Fruit fly (Drosophila melanogaster) whole organism, embryonic: Measurements from ENCODE around the gene CG4066.

Experiments
- B-H2 ChIP-seq: fragments of 200-800 bp; sonication (Bioruptor generic); optimal IDR thresholded peaks from 2 replicates; lab custom pipeline; 2018; ENCODE audit warnings: missing biosample characterization, mild to moderate bottlenecking, missing genetic modification characterization
- BEAF-32 ChIP-seq: fragments of 200-800 bp; sonication (Bioruptor generic); optimal IDR thresholded peaks from 3 replicates; lab custom pipeline; 2017; ENCODE audit warnings: missing biosample characterization, missing genetic modification characterization, mild to moderate bottlenecking, moderate library complexity, missing genetic modification reagents
- CG10565 ChIP-seq: fragments of 200-800 bp; sonication (Bioruptor generic); optimal IDR thresholded peaks from 3 replicates; lab custom pipeline; 2016; ENCODE audit warnings: missing biosample characterization, mild to moderate bottlenecking, missing genetic modification characterization
- CG12071 ChIP-seq: fragments of 200-800 bp; sonication (Bioruptor generic); optimal IDR thresholded peaks from 3 replicates; lab custom pipeline; 2018; ENCODE audit warnings: missing biosample characterization, mild to moderate bottlenecking, missing genetic modification characterization
- CG12104 ChIP-seq: fragments of 200-800 bp; sonication (Bioruptor generic); optimal IDR thresholded peaks from 3 replicates; lab custom pipeline; 2016; ENCODE audit warnings: missing biosample characterization, missing genetic modification characterization
- CG17328 ChIP-seq: fragments of 200-800 bp; sonication (Bioruptor generic); IDR thresholded peaks from 2 replicates; pipeline ENCODE4 v1.3.6; 2022; ENCODE audit warnings: missing biosample characterization, missing genetic modification characterization
- CG17802 ChIP-seq: fragments of 200-800 bp; sonication (Bioruptor generic); optimal IDR thresholded peaks from 2 replicates; lab custom pipeline; 2018; ENCODE audit warnings: missing biosample characterization, mild to moderate bottlenecking, missing genetic modification characterization, moderate library complexity
- CG17829 ChIP-seq: fragments of 200-800 bp; optimal IDR thresholded peaks from 2 replicates; lab custom pipeline; 2019; ENCODE audit warnings: missing biosample characterization, mild to moderate bottlenecking, missing genetic modification characterization, moderate library complexity
- CG32767 ChIP-seq: fragments of 200-800 bp; sonication (Bioruptor generic); IDR thresholded peaks from 2 replicates; pipeline ENCODE4 v1.3.6; 2022; ENCODE audit warnings: missing biosample characterization, missing genetic modification characterization
- CG3407 ChIP-seq: fragments of 200-800 bp; sonication (Bioruptor generic); optimal IDR thresholded peaks from 2 replicates; lab custom pipeline; 2018; ENCODE audit warnings: missing biosample characterization, mild to moderate bottlenecking, missing genetic modification characterization
- CG4730 ChIP-seq: fragments of 200-800 bp; sonication (Bioruptor generic); IDR thresholded peaks from 2 replicates; pipeline ENCODE4 v1.3.6; 2022; ENCODE audit warnings: missing biosample characterization, missing genetic modification characterization
- CG7963 ChIP-seq: fragments of 200-800 bp; sonication (Bioruptor generic); IDR thresholded peaks from 3 replicates; pipeline ENCODE4 v1.3.6; 2022; ENCODE audit warnings: missing biosample characterization, missing genetic modification characterization; ENCODE audit not compliant: partially characterized antibody
- CG8089 ChIP-seq: fragments of 200-800 bp; sonication (Bioruptor generic); optimal IDR thresholded peaks from 3 replicates; lab custom pipeline; 2016; ENCODE audit warnings: missing biosample characterization, missing genetic modification characterization
- Doc3 ChIP-seq: fragments of 200-800 bp; sonication (Bioruptor generic); IDR thresholded peaks from 3 replicates; pipeline ENCODE4 v1.3.6; 2022; ENCODE audit warnings: missing biosample characterization, missing genetic modification characterization; ENCODE audit not compliant: partially characterized antibody
- Drgx ChIP-seq: fragments of 200-800 bp; sonication (Bioruptor generic); IDR thresholded peaks from 2 replicates; pipeline ENCODE4 v1.3.6; 2022; ENCODE audit warnings: missing biosample characterization, missing genetic modification characterization
- H2.0 ChIP-seq: fragments of 200-800 bp; sonication (Bioruptor generic); IDR thresholded peaks from 2 replicates; pipeline ENCODE4 v1.3.6; 2022; ENCODE audit warnings: missing biosample characterization, missing genetic modification characterization
- Lhr ChIP-seq: fragments of 200-800 bp; sonication (Bioruptor generic); optimal IDR thresholded peaks from 3 replicates; lab custom pipeline; 2017; ENCODE audit warnings: mild to moderate bottlenecking, missing biosample characterization, missing genetic modification reagents, missing genetic modification characterization
- Lim3 ChIP-seq: fragments of 200-800 bp; sonication (Bioruptor generic); IDR thresholded peaks from 2 replicates; pipeline ENCODE4 v1.3.6; 2022; ENCODE audit warnings: missing biosample characterization, missing genetic modification characterization
- NC2β ChIP-seq: fragments of 200-800 bp; sonication (Bioruptor generic); optimal IDR thresholded peaks from 2 replicates; lab custom pipeline; 2016; ENCODE audit warnings: missing biosample characterization, missing genetic modification characterization
- Nf-YC ChIP-seq: fragments of 200-800 bp; optimal IDR thresholded peaks from 3 replicates; lab custom pipeline; 2019; ENCODE audit warnings: missing biosample characterization, mild to moderate bottlenecking, missing genetic modification characterization, moderate library complexity
- Oaz ChIP-seq: fragments of 200-800 bp; sonication (Bioruptor generic); IDR thresholded peaks from 2 replicates; pipeline ENCODE4 v1.3.6; 2022; ENCODE audit warnings: missing biosample characterization, missing genetic modification characterization
- PHDP ChIP-seq: fragments of 200-800 bp; sonication (Bioruptor generic); optimal IDR thresholded peaks from 3 replicates; lab custom pipeline; 2018; ENCODE audit warnings: missing biosample characterization, mild to moderate bottlenecking, missing genetic modification characterization, moderate library complexity
- Side ChIP-seq: fragments of 200-800 bp; sonication (Bioruptor generic); optimal IDR thresholded peaks from 2 replicates; lab custom pipeline; 2016; ENCODE audit warnings: missing biosample characterization, missing genetic modification characterization
- Vsx1 ChIP-seq: fragments of 200-800 bp; sonication (Bioruptor generic); optimal IDR thresholded peaks from 2 replicates; lab custom pipeline; 2017; ENCODE audit warnings: missing biosample characterization, mild to moderate bottlenecking, missing genetic modification characterization, missing genetic modification reagents
- Xrp1 ChIP-seq: fragments of 200-800 bp; sonication (Bioruptor generic); IDR thresholded peaks from 2 replicates; pipeline ENCODE4 v1.3.6; 2022; ENCODE audit warnings: missing biosample characterization, missing genetic modification characterization
- bcd ChIP-seq: fragments of 200-800 bp; sonication (Bioruptor generic); optimal IDR thresholded peaks from 2 replicates; lab custom pipeline; 2017; ENCODE audit warnings: missing biosample characterization, mild to moderate bottlenecking, missing genetic modification characterization
- bigmax ChIP-seq: fragments of 200-800 bp; sonication (Bioruptor generic); optimal IDR thresholded peaks from 2 replicates; lab custom pipeline; 2018; ENCODE audit warnings: missing biosample characterization, mild to moderate bottlenecking, missing genetic modification characterization
- bsh ChIP-seq, 2 experiments: fragments of 200-800 bp; sonication (Bioruptor generic); optimal IDR thresholded peaks; 2 replicates each; lab custom pipeline; 2017 to 2018; ENCODE audit warnings: mild to moderate bottlenecking in 2 of 2, missing biosample characterization in 2 of 2, missing genetic modification characterization in 2 of 2, moderate library complexity in 1 of 2
- cato ChIP-seq: fragments of 200-800 bp; sonication (Bioruptor generic); optimal IDR thresholded peaks from 2 replicates; lab custom pipeline; 2016; ENCODE audit warnings: missing biosample characterization, missing genetic modification characterization, borderline replicate concordance
- ci ChIP-seq: fragments of 200-800 bp; sonication (Bioruptor generic); IDR thresholded peaks from 3 replicates; pipeline ENCODE4 v1.3.6; 2022; ENCODE audit warnings: missing biosample characterization, missing genetic modification characterization
- gem ChIP-seq: fragments of 200-800 bp; sonication (Bioruptor generic); optimal IDR thresholded peaks from 2 replicates; lab custom pipeline; 2019; ENCODE audit warnings: missing biosample characterization, mild to moderate bottlenecking, missing genetic modification characterization, moderate library complexity
- gsb ChIP-seq: fragments of 200-800 bp; sonication (Bioruptor generic); IDR thresholded peaks from 2 replicates; pipeline ENCODE4 v1.3.6; 2022; ENCODE audit warnings: missing biosample characterization, missing genetic modification characterization
- hth ChIP-seq: fragments of >200 bp; optimal IDR thresholded peaks from 2 replicates; lab custom pipeline; 2017; ENCODE audit warnings: inconsistent platforms
- jing ChIP-seq: fragments of 200-800 bp; sonication (Bioruptor generic); optimal IDR thresholded peaks from 2 replicates; lab custom pipeline; 2018; ENCODE audit warnings: missing biosample characterization, mild to moderate bottlenecking, missing genetic modification characterization
- jumu ChIP-seq: fragments of 200-800 bp; sonication (Bioruptor generic); optimal IDR thresholded peaks from 3 replicates; lab custom pipeline; 2016; ENCODE audit warnings: missing biosample characterization, missing genetic modification characterization
- ken ChIP-seq: fragments of 200-800 bp; sonication (Bioruptor generic); IDR thresholded peaks from 3 replicates; pipeline ENCODE4 v1.3.6; 2022; ENCODE audit warnings: missing biosample characterization, missing genetic modification characterization
- kni ChIP-seq: fragments of 200-800 bp; sonication (Bioruptor generic); optimal IDR thresholded peaks from 3 replicates; lab custom pipeline; 2017; ENCODE audit warnings: mild to moderate bottlenecking, missing biosample characterization, missing genetic modification reagents, missing genetic modification characterization
- lbe ChIP-seq: fragments of 200-800 bp; sonication (Bioruptor generic); optimal IDR thresholded peaks from 2 replicates; lab custom pipeline; 2016; ENCODE audit warnings: missing biosample characterization, mild to moderate bottlenecking, missing genetic modification characterization
- org-1 ChIP-seq: fragments of 200-800 bp; sonication (Bioruptor generic); optimal IDR thresholded peaks from 2 replicates; lab custom pipeline; 2017; ENCODE audit warnings: missing biosample characterization, missing genetic modification characterization
- pho ChIP-seq: fragments of 200-800 bp; sonication (Bioruptor generic); optimal IDR thresholded peaks from 2 replicates; lab custom pipeline; 2016; ENCODE audit warnings: missing biosample characterization, missing genetic modification characterization
- schlank ChIP-seq: fragments of 200-800 bp; sonication (Bioruptor generic); optimal IDR thresholded peaks from 2 replicates; lab custom pipeline; 2018; ENCODE audit warnings: missing biosample characterization, mild to moderate bottlenecking, missing genetic modification characterization
- sens ChIP-seq: fragments of 200-800 bp; sonication (Bioruptor generic); peaks from one replicate; lab custom pipeline; 2016; ENCODE audit warnings: missing biosample characterization, missing genetic modification characterization
- ssp ChIP-seq: fragments of 200-800 bp; sonication (Bioruptor generic); IDR thresholded peaks from 2 replicates; pipeline ENCODE4 v1.3.6; 2022; ENCODE audit warnings: missing biosample characterization, missing genetic modification characterization
- unc-4 ChIP-seq: fragments of 200-800 bp; sonication (Bioruptor generic); IDR thresholded peaks from 2 replicates; pipeline ENCODE4 v1.3.6; 2022; ENCODE audit warnings: missing biosample characterization, missing genetic modification characterization; ENCODE audit not compliant: partially characterized antibody
- z ChIP-seq: fragments of 200-800 bp; sonication (Bioruptor generic); IDR thresholded peaks from 3 replicates; pipeline ENCODE4 v1.3.6; 2022; ENCODE audit warnings: missing biosample characterization, missing genetic modification characterization

Gene CG4066

dm6 chr3R:12297261-12297660 lies 13.9 kb upstream of the CG4066 start:
- TF ChIP-seq bsh (GFP tag; optimal IDR thresholded peaks at IDR 0.05; lab: Kevin White, UChicago), result peak in 1 of 2 experiments; percentile 25
- TF ChIP-seq CG8089, result no peak
- peak; percentile 81 for TF ChIP-seq Drgx (GFP tag; lab: Robert Waterston, UW)
- peak; percentile 56 for TF ChIP-seq sens (GFP tag; lab: Kevin White, UChicago)

dm6 chr3R:12301528-12301927 lies 9.6 kb upstream of the CG4066 start:
- no peak for TF ChIP-seq org-1 (GFP tag; lab: Kevin White, UChicago)

dm6 chr3R:12302915-12303314 lies 8.2 kb upstream of the CG4066 start:
- TF ChIP-seq pho (GFP tag; lab: Kevin White, UChicago) (no peak), ssp (GFP tag; lab: Robert Waterston, UW) (no peak)

dm6 chr3R:12307569-12307968 lies 3.6 kb upstream of the CG4066 start:
- TF ChIP-seq Doc3 (GFP tag; lab: Robert Waterston, UW) (no peak), Lhr (GFP tag; lab: Kevin White, UChicago) (no peak), bcd (GFP tag; lab: Kevin White, UChicago) (no peak), Nf-YC (tag; lab: Kevin White, UChicago) (no peak), Vsx1 (GFP tag; lab: Kevin White, UChicago) (no peak)

dm6 chr3R:12314236-12314635 lies 3.1 kb downstream of the CG4066 start:
- TF ChIP-seq jing (GFP tag; lab: Kevin White, UChicago) (peak; percentile 19), CG17829 (peak; percentile 26), CG17802 (tag; lab: Kevin White, UChicago) (no peak), gsb (no peak), unc-4 (no peak), Side (GFP tag; lab: Kevin White, UChicago) (no peak), BEAF-32 (GFP tag; lab: Kevin White, UChicago) (no peak), Xrp1 (GFP tag; lab: Robert Waterston, UW) (peak; percentile 61), CG10565 (GFP tag; lab: Kevin White, UChicago) (no peak), PHDP (no peak), CG32767 (GFP tag; lab: Robert Waterston, UW) (no peak), schlank (tag; lab: Kevin White, UChicago) (no peak), z (GFP tag; lab: Robert Waterston, UW) (no peak), CG12071 (GFP tag; lab: Kevin White, UChicago) (no peak), CG12104 (no peak), jumu (GFP tag; lab: Kevin White, UChicago) (no peak), cato (no peak), kni (GFP tag; lab: Kevin White, UChicago) (no peak), CG7963 (GFP tag; lab: Robert Waterston, UW) (no peak), CG17328 (GFP tag; lab: Robert Waterston, UW) (peak; percentile 47; the same call in 1 of the 2 replicates), gem (tag; lab: Kevin White, UChicago) (peak; percentile 63), ci (peak; percentile 33; the same call in 1 of the 3 replicates), lbe (GFP tag; lab: Kevin White, UChicago) (peak; percentile 79), H2.0 (GFP tag; lab: Robert Waterston, UW) (no peak), B-H2 (GFP tag; lab: Kevin White, UChicago) (no peak), CG3407 (GFP tag; lab: Kevin White, UChicago) (peak; percentile 22), Oaz (GFP tag; lab: Robert Waterston, UW) (no peak), NC2β (no peak), CG4730 (no peak), hth (lab: Kevin White, UChicago) (no peak), bigmax (GFP tag; lab: Kevin White, UChicago) (no peak), ken (GFP tag; lab: Robert Waterston, UW) (no peak), Lim3 (GFP tag; lab: Robert Waterston, UW) (no peak)
